Worm (Caenorhabditis elegans) whole organism, L4/young adult: ENCODE results near the gene F39F10.3.
"Not testable (repeated sequence)": the region's sequence is repeated elsewhere in the genome, so short reads cannot be mapped to it uniquely, and the experiment has no call there.

Source experiments
- W03F9.2 ChIP-seq: fragments of 150-350 bp; optimal IDR thresholded peaks from 2 replicates; lab custom pipeline; 2014; ENCODE audit warnings: missing biosample characterization, missing genetic modification characterization
- dao-5 ChIP-seq: sonication (generic microtip); optimal IDR thresholded peaks from 2 replicates; lab custom pipeline; 2016; ENCODE audit warnings: missing genotype, missing genetic modification characterization, moderate library complexity, missing compliant biosample characterization
- him-1 ChIP-seq: sonication (generic microtip); optimal IDR thresholded peaks from 2 replicates; lab custom pipeline; 2016; ENCODE audit warnings: missing genotype, missing genetic modification reagents, missing genetic modification characterization, missing compliant biosample characterization

Gene F39F10.3

DNA sequence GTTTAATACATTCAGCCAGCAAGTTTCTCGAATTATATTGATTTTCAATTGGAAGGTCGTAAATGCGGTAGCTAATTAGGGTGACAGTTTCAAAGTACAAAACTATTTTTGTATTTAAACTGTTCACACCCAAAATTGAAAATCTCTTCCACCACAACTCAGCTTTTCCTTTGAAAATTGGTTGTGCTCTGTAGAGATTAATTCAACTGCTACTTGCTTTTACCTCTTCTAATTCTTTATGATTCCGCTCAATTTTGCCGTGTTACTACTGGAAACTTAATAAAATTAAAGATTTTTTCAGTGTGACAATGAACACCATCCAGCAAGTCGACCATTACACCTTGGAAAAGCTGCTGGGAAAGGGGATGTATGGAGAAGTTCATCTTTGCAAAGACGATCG, at the start of gene F39F10.3:
Gene F39F10.3, plus strand, starts transcription at position 301 of the 400 bp plus-strand sequence.
- TF ChIP-seq W03F9.2 (tag; lab: Kevin White, UChicago) = no peak
- TF ChIP-seq him-1 (tag; lab: Kevin White, UChicago) = no peak
- TF ChIP-seq dao-5 = no peak

- no peak for TF ChIP-seq him-1 (tag; lab: Kevin White, UChicago)
- no peak for TF ChIP-seq dao-5
- TF ChIP-seq W03F9.2 (tag; lab: Kevin White, UChicago) = no peak
Measured at ce11 chrX:16842935-16843334, 48.8 kb upstream of the F39F10.3 start.

- TF ChIP-seq W03F9.2 (tag; lab: Kevin White, UChicago) = no peak
- TF ChIP-seq him-1 (tag; lab: Kevin White, UChicago) = no peak
- TF ChIP-seq dao-5 = no peak
Measured at ce11 chrX:16844924-16845323, 46.9 kb upstream of the F39F10.3 start, which contains the start of gene F41G4.8. TSS of gene F41G4.8 (minus strand) at chrX:16845024.

ce11 chrX:16859956-16860446, 31.8 kb upstream of the F39F10.3 start, which contains the start of gene T20F7.3:
TSS of gene T20F7.3 (plus strand) at chrX:16860396.
- TF ChIP-seq W03F9.2 (tag; lab: Kevin White, UChicago) (no peak), dao-5 (no peak), him-1 (tag; lab: Kevin White, UChicago) (no peak)

ce11 chrX:16863320-16863719, 28.5 kb upstream of the F39F10.3 start:
- TF ChIP-seq him-1 (tag; lab: Kevin White, UChicago) = no peak
- TF ChIP-seq dao-5 = no peak
- TF ChIP-seq W03F9.2 (tag; lab: Kevin White, UChicago) = no peak

- no peak for TF ChIP-seq dao-5
- TF ChIP-seq him-1 (tag; lab: Kevin White, UChicago) = no peak
- TF ChIP-seq W03F9.2 (tag; lab: Kevin White, UChicago) = no peak
Measured at ce11 chrX:16865016-16865415, 26.8 kb upstream of the F39F10.3 start.

DNA sequence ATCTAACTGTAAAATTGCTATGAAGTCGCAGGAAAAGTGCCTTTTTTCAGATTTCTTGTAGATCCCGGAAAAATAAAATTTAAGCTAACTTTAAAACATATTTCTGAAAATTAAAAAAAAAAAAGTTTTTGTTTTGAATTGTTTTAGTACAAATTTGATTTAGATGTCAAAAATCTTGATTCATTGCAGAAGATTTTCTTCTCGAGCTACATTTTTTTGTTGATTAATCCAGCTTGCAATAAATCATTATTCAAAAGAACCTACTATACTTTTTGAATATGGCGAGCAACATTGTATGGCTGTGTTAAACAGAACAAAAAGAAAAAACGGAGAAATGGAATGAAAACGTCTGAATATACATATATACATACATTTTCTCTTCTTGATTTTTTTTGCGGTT, 26.1 kb upstream of the F39F10.3 start:
- TF ChIP-seq W03F9.2 (tag; lab: Kevin White, UChicago) = no peak
- TF ChIP-seq him-1 (tag; lab: Kevin White, UChicago) = no peak
- TF ChIP-seq dao-5 = no peak

DNA sequence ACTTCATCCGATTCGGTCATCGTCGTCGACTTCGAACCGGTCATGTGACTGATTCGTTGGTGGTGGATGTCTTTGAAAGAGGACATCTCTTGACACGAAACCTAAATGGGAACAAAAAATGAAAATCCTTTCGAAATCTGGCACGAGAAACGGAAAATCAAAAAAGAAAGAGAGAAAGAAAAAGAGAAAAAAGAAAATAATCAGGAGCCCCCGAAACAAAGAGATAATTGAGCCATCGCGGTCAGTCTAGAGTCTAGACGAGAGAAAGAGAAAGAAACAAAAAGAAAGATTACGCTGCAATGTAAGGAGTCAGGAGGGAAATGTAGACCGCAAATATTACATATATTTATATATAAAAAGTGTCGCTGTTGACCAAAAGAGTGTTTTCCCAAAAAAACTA, 22.9 kb upstream of the F39F10.3 start, which contains the start of gene aakg-2:
Gene aakg-2, minus strand, starts transcription at position 101 of the 400 bp plus-strand sequence.
- TF ChIP-seq W03F9.2 (tag; lab: Kevin White, UChicago) (no peak), dao-5 (no peak), him-1 (tag; lab: Kevin White, UChicago) (no peak)

DNA sequence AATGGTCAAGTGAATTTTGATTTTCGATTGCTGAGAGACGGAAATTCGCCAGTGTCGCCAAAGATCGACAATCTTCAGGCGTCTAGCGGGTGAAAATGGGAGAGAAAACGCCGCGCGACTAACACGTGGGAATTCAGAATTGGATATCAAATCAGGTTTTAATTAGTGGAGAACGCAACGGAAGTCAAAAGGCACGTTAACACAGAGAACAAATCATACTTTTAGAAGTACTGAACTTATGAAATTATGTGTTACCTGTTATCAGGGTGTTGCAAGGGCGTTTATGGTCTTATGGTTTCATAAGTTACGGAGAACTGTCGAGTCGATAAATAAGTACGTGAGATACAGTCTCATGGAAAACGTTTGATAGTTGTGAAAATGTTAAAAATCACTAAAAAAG, 20.4 kb upstream of the F39F10.3 start:
- TF ChIP-seq W03F9.2 (tag; lab: Kevin White, UChicago) (no peak), dao-5 (no peak), him-1 (tag; lab: Kevin White, UChicago) (no peak)

- TF ChIP-seq W03F9.2 (tag; lab: Kevin White, UChicago) = no peak
- TF ChIP-seq him-1 (tag; lab: Kevin White, UChicago) = no peak
- no peak for TF ChIP-seq dao-5
Measured at ce11 chrX:16872446-16872962, 19.3 kb upstream of the F39F10.3 start, which contains the start of gene T20F7.1. TSS of gene T20F7.1 (plus strand) at chrX:16872912.

DNA sequence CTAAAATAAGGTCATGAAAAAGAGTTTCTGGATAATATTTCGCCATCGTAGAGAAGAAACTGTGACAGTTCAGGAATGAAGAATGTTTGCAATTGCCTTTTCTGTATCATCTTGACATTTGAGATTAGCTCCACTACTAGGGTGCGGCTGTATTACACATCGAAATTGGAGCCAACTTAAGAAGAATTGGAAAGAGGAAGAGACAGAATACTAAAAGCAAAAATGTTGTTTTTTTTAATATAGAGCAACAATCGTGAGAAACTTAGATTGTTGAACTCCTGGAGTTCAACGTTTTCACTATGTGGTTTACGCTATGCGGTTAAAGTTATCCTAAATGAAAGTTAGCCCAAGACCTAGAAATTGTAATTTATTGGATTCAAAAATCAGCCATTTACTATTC, 11.4 kb upstream of the F39F10.3 start, which contains the start of gene acs-9:
Gene acs-9, minus strand, starts transcription at position 101 of the 400 bp plus-strand sequence.
- no peak for TF ChIP-seq him-1 (tag; lab: Kevin White, UChicago)
- no peak for TF ChIP-seq dao-5
- TF ChIP-seq W03F9.2 (tag; lab: Kevin White, UChicago) = no peak

ce11 chrX:16883426-16883825, 8.4 kb upstream of the F39F10.3 start, which contains the start of gene Y13C8A.1:
TSS of gene Y13C8A.1 (plus strand) at chrX:16883726.
- not testable (repeated sequence) for TF ChIP-seq dao-5; W03F9.2 (tag; lab: Kevin White, UChicago); him-1 (tag; lab: Kevin White, UChicago)

DNA sequence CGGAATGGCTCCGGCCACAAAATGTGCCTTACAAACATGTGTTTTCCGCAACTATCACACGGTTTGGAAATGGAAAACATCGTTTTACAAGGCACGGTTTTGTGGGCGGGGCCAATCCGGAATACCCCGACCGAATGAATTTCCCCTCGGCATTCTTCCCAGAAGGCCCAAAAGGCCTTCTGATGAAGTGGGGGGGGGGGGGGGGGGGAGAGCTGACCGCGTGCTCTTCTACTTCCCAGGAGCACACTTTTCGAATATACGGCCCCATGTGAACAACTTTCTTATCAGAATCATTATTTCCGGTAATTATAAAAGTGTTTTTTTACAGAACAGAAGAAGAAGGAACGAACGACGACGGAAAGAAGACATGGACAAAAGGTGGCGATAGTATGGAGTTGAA, 7.7 kb upstream of the F39F10.3 start:
- TF ChIP-seq W03F9.2 (tag; lab: Kevin White, UChicago) (no peak), dao-5 (no peak), him-1 (tag; lab: Kevin White, UChicago) (no peak)

ce11 chrX:16893767-16894166, 2.0 kb downstream of the F39F10.3 start:
- TF ChIP-seq dao-5 (no peak), him-1 (tag; lab: Kevin White, UChicago) (no peak), W03F9.2 (tag; lab: Kevin White, UChicago) (no peak)
